Worm (Caenorhabditis elegans): ENCODE measurements around the gene sec-61.G.

The sec-61.G gene

DNA sequence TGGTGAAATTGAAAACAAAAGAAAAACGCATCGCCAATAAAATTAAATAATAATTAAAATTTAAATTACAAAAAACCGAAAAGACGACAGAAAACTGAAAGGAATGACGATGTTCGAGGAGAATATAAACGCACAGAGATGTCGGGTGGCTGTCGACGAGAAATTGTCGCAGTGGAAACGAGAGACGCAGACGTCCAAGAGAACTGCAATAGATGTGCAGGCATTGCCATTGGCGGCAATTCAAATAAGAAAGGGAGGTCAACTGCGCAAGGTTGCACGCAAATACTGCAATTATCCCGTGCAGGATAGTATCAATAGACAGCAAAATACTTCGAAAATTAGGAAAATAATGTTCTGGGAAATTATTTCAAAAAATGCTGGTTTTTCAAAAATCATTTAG is 229 bp upstream of the sec-61.G start (continued):
- TF ChIP-seq skn-1 (tag; optimal IDR thresholded peaks at IDR 0.05) (peak; percentile 74), hlh-11 (tag; optimal IDR thresholded peaks at IDR 0.05) (peak; percentile 99), snpc-4 (tag; optimal IDR thresholded peaks at IDR 0.05) (peak; percentile 8), dpl-1 (GFP tag; optimal IDR thresholded peaks at IDR 0.05) (peak; percentile 100), mep-1 (tag; optimal IDR thresholded peaks at IDR 0.05) (peak; percentile 99), nhr-48 (tag; optimal IDR thresholded peaks at IDR 0.05) (peak; percentile 96), duxl-1 (tag; optimal IDR thresholded peaks at IDR 0.05; ENCODE audit: poor library complexity) (peak; percentile 96), Y48G9A.11 (GFP tag; IDR thresholded peaks at IDR 0.05) (peak; percentile 93), daf-16 (GFP tag; optimal IDR thresholded peaks at IDR 0.05) (peak; percentile 93 to 95), daf-16 (tag; optimal IDR thresholded peaks at IDR 0.05) (peak; percentile 81), dmd-9 (GFP tag; IDR thresholded peaks at IDR 0.05) (peak; percentile 84), nhr-111 (GFP tag; optimal IDR thresholded peaks at IDR 0.05) (no peak), fkh-10 (GFP tag; optimal IDR thresholded peaks at IDR 0.05) (peak; percentile 95), lin-13 (GFP tag; optimal IDR thresholded peaks at IDR 0.05) (peak; percentile 96), mes-2 (tag; optimal IDR thresholded peaks at IDR 0.05; ENCODE audit: poor library complexity, severe bottlenecking) (peak; percentile 99), arid-1 (GFP tag; conservative IDR thresholded peaks at IDR 0.05) (peak; percentile 96), lin-39 (tag; optimal IDR thresholded peaks at IDR 0.05) (no peak), daf-19 (GFP tag; conservative IDR thresholded peaks at IDR 0.05) (peak; percentile 88; the same call in 1 of the 2 replicates), lin-29 (GFP tag; IDR thresholded peaks at IDR 0.05) (peak; percentile 88), zfp-2 (tag; optimal IDR thresholded peaks at IDR 0.05) (peak; percentile 94), nhr-25 (tag; optimal IDR thresholded peaks at IDR 0.05; ENCODE audit: borderline replicate concordance, insufficient read depth) (peak; percentile 98), lir-3 (tag; optimal IDR thresholded peaks at IDR 0.05) (peak; percentile 67), T26A8.4 (GFP tag; IDR thresholded peaks at IDR 0.05) (peak; percentile 98), F10B5.3 (tag; optimal IDR thresholded peaks at IDR 0.05) (peak; percentile 93), nhr-41 (GFP tag; IDR thresholded peaks at IDR 0.05) (peak; percentile 97), F37D6.2 (tag; optimal IDR thresholded peaks at IDR 0.05) (peak; percentile 94), nhr-28 (tag; optimal IDR thresholded peaks at IDR 0.05) (peak; percentile 97), spr-1 (tag; optimal IDR thresholded peaks at IDR 0.05) (peak; percentile 95), lin-15B (tag; optimal IDR thresholded peaks at IDR 0.05) (peak; percentile 93), Y75B8A.6 (GFP tag; IDR thresholded peaks at IDR 0.05) (peak; percentile 98), lim-7 (GFP tag; IDR thresholded peaks at IDR 0.05) (peak; percentile 52; the same call in 1 of the 2 replicates), R02D3.7 (tag; optimal IDR thresholded peaks at IDR 0.05) (peak; percentile 1), zip-2 (tag; optimal IDR thresholded peaks at IDR 0.05) (peak; percentile 91), F44E2.7 (GFP tag; IDR thresholded peaks at IDR 0.05) (0 out of 2 replicates have a peak, but pooled peaks have one; percentile 35), ztf-11 (tag; optimal IDR thresholded peaks at IDR 0.05) (peak; percentile 22), nhr-10 (tag; optimal IDR thresholded peaks at IDR 0.05) (peak; percentile 95), mdl-1 (tag; optimal IDR thresholded peaks at IDR 0.05) (peak; percentile 68 to 85), rbr-2 (tag; optimal IDR thresholded peaks at IDR 0.05) (peak; percentile 98), dmd-8 (GFP tag; IDR thresholded peaks at IDR 0.05) (no peak), sdz-12 (GFP tag; optimal IDR thresholded peaks at IDR 0.05) (peak; percentile 93), aly-2 (tag; optimal IDR thresholded peaks at IDR 0.05) (no peak), nhr-76 (tag; optimal IDR thresholded peaks at IDR 0.05) (peak; percentile 70), egl-43 (GFP tag; IDR thresholded peaks at IDR 0.05) (peak; percentile 94), F49E8.2 (tag; optimal IDR thresholded peaks at IDR 0.05; ENCODE audit: borderline replicate concordance) (peak; percentile 97), egl-27 (tag; optimal IDR thresholded peaks at IDR 0.05) (peak; percentile 12), F26F4.8 (GFP tag; conservative IDR thresholded peaks at IDR 0.05) (no peak), dmd-6 (GFP tag; IDR thresholded peaks at IDR 0.05) (peak; percentile 99), hlh-30 (tag; optimal IDR thresholded peaks at IDR 0.05; ENCODE audit: insufficient read depth) (peak; percentile 94), ces-1 (GFP tag; optimal IDR thresholded peaks at IDR 0.05) (peak; percentile 66), nhr-42 (GFP tag; IDR thresholded peaks at IDR 0.05) (peak; percentile 97), fos-1 (tag; optimal IDR thresholded peaks at IDR 0.05) (peak; percentile 11), ZK546.5 (tag; optimal IDR thresholded peaks at IDR 0.05) (peak; percentile 97 to 100)
